Fruit fly (Drosophila melanogaster) whole organism, prepupa: ENCODE results near the gene Nf-YB.

ENCODE experiments used
- Blimp-1 ChIP-seq: fragments of 200-800 bp; sonication (Bioruptor generic); optimal IDR thresholded peaks from 3 replicates; lab custom pipeline; 2017; ENCODE audit warnings: missing biosample characterization, missing genetic modification characterization, mild to moderate bottlenecking, moderate library complexity, missing genetic modification reagents
- CG10631 ChIP-seq: fragments of 200-800 bp; sonication (Bioruptor generic); optimal IDR thresholded peaks from 2 replicates; lab custom pipeline; 2016; ENCODE audit warnings: missing biosample characterization, missing genetic modification characterization
- CG10669 ChIP-seq: fragments of 200-800 bp; sonication (Bioruptor generic); optimal IDR thresholded peaks from 3 replicates; lab custom pipeline; 2018; ENCODE audit warnings: missing biosample characterization, mild to moderate bottlenecking, missing genetic modification characterization, moderate library complexity
- CG11762 ChIP-seq: fragments of 200-800 bp; sonication (Bioruptor generic); optimal IDR thresholded peaks from 3 replicates; lab custom pipeline; 2016; ENCODE audit warnings: missing biosample characterization, missing genetic modification characterization; ENCODE audit not compliant: insufficient read depth
- CG11902 ChIP-seq: fragments of 200-800 bp; sonication (Bioruptor generic); optimal IDR thresholded peaks from 3 replicates; lab custom pipeline; 2016; ENCODE audit warnings: missing biosample characterization, missing genetic modification characterization
- CG15336 ChIP-seq: fragments of 200-800 bp; sonication (Bioruptor generic); IDR thresholded peaks from 2 replicates; pipeline ENCODE4 v1.3.6; 2022; ENCODE audit warnings: missing biosample characterization, missing genetic modification characterization
- CG1621 ChIP-seq: fragments of 200-800 bp; sonication (Bioruptor generic); optimal IDR thresholded peaks from 3 replicates; lab custom pipeline; 2018; ENCODE audit warnings: missing biosample characterization, mild to moderate bottlenecking, missing genetic modification characterization
- CG16779 ChIP-seq: fragments of 200-800 bp; sonication (Bioruptor generic); optimal IDR thresholded peaks from 3 replicates; lab custom pipeline; 2017; ENCODE audit warnings: missing biosample characterization, mild to moderate bottlenecking, missing genetic modification characterization
- CG3032 ChIP-seq: fragments of 200-800 bp; optimal IDR thresholded peaks from 2 replicates; lab custom pipeline; 2019; ENCODE audit warnings: missing biosample characterization, mild to moderate bottlenecking, missing genetic modification characterization, moderate library complexity
- CG31627 ChIP-seq: fragments of 200-800 bp; sonication (Bioruptor generic); optimal IDR thresholded peaks from 3 replicates; lab custom pipeline; 2016; ENCODE audit warnings: missing biosample characterization, missing genetic modification characterization
- CG32006 ChIP-seq: fragments of 200-800 bp; sonication (Bioruptor generic); optimal IDR thresholded peaks from 3 replicates; lab custom pipeline; 2017; ENCODE audit warnings: missing biosample characterization, mild to moderate bottlenecking, missing genetic modification characterization
- CG3919 ChIP-seq: fragments of 200-800 bp; sonication (Bioruptor generic); optimal IDR thresholded peaks from 3 replicates; lab custom pipeline; 2016; ENCODE audit warnings: missing biosample characterization, missing genetic modification characterization
- CG4318 ChIP-seq: fragments of 200-800 bp; sonication (Bioruptor generic); optimal IDR thresholded peaks from 3 replicates; lab custom pipeline; 2017; ENCODE audit warnings: missing biosample characterization, mild to moderate bottlenecking, missing genetic modification characterization
- CG6276 ChIP-seq: fragments of 200-800 bp; sonication (Bioruptor generic); optimal IDR thresholded peaks from 2 replicates; lab custom pipeline; 2017; ENCODE audit warnings: missing biosample characterization, mild to moderate bottlenecking, missing genetic modification characterization
- CG6808 ChIP-seq: fragments of 200-800 bp; sonication (Bioruptor generic); optimal IDR thresholded peaks from 3 replicates; lab custom pipeline; 2017; ENCODE audit warnings: missing biosample characterization, missing genetic modification characterization, mild to moderate bottlenecking, moderate library complexity, missing genetic modification reagents
- CG7368 ChIP-seq: fragments of 200-800 bp; sonication (Bioruptor generic); optimal IDR thresholded peaks from 3 replicates; lab custom pipeline; 2016; ENCODE audit warnings: missing biosample characterization, missing genetic modification characterization
- CG8119 ChIP-seq: fragments of 200-800 bp; sonication (Bioruptor generic); IDR thresholded peaks from 3 replicates; pipeline ENCODE4 v1.3.6; 2022; ENCODE audit warnings: missing biosample characterization, missing genetic modification characterization
- CG8632 ChIP-seq: fragments of 200-800 bp; sonication (Bioruptor generic); optimal IDR thresholded peaks from 3 replicates; lab custom pipeline; 2016; ENCODE audit warnings: missing biosample characterization, missing genetic modification characterization
- Eip75B ChIP-seq: fragments of 200-800 bp; sonication (Bioruptor generic); optimal IDR thresholded peaks from 3 replicates; lab custom pipeline; 2016; ENCODE audit warnings: missing biosample characterization, missing genetic modification characterization
- Eip78C ChIP-seq: fragments of 200-800 bp; sonication (Bioruptor generic); peaks from one replicate; lab custom pipeline; 2016; ENCODE audit warnings: missing biosample characterization, missing genetic modification characterization
- Eip93F ChIP-seq: fragments of 200-800 bp; sonication (Bioruptor generic); optimal IDR thresholded peaks from 2 replicates; lab custom pipeline; 2016; ENCODE audit warnings: missing biosample characterization, mild to moderate bottlenecking, missing genetic modification characterization
- Ets96B ChIP-seq: fragments of 200-800 bp; optimal IDR thresholded peaks from 2 replicates; lab custom pipeline; 2019; ENCODE audit warnings: missing biosample characterization, mild to moderate bottlenecking, missing genetic modification characterization, moderate library complexity
- Gug ChIP-seq: fragments of 200-800 bp; sonication (Bioruptor generic); IDR thresholded peaks from 2 replicates; pipeline ENCODE4 v1.3.6; 2022; ENCODE audit warnings: missing biosample characterization, missing genetic modification characterization
- Hr38 ChIP-seq: sonication (Bioruptor generic); optimal IDR thresholded peaks from 2 replicates; lab custom pipeline; 2016; ENCODE audit warnings: missing biosample characterization, missing genetic modification characterization
- Hr39 ChIP-seq: fragments of 200-800 bp; sonication (Bioruptor generic); optimal IDR thresholded peaks from 2 replicates; lab custom pipeline; 2016; ENCODE audit warnings: missing biosample characterization, missing genetic modification characterization
- Hr4 ChIP-seq: fragments of 200-800 bp; sonication (Bioruptor generic); optimal IDR thresholded peaks from 3 replicates; lab custom pipeline; 2016; ENCODE audit warnings: missing biosample characterization, missing genetic modification characterization
- Met ChIP-seq: fragments of 200-800 bp; sonication (Bioruptor generic); optimal IDR thresholded peaks from 3 replicates; lab custom pipeline; 2016; ENCODE audit warnings: missing biosample characterization, missing genetic modification characterization
- OdsH ChIP-seq: fragments of 200-800 bp; sonication (Bioruptor generic); optimal IDR thresholded peaks from 3 replicates; lab custom pipeline; 2016; ENCODE audit warnings: missing biosample characterization, missing genetic modification characterization
- Smox ChIP-seq: fragments of 200-800 bp; sonication (Bioruptor generic); optimal IDR thresholded peaks from 3 replicates; lab custom pipeline; 2016; ENCODE audit warnings: missing biosample characterization, missing genetic modification characterization
- Sox102F ChIP-seq: fragments of 200-800 bp; sonication (Bioruptor generic); optimal IDR thresholded peaks from 2 replicates; lab custom pipeline; 2016; ENCODE audit warnings: missing biosample characterization, mild to moderate bottlenecking, missing genetic modification characterization
- Sox14 ChIP-seq: fragments of 200-800 bp; sonication (Bioruptor generic); optimal IDR thresholded peaks from 3 replicates; lab custom pipeline; 2016; ENCODE audit warnings: missing biosample characterization, missing genetic modification characterization
- Sox15 ChIP-seq: fragments of 200-800 bp; sonication (Bioruptor generic); optimal IDR thresholded peaks from 3 replicates; lab custom pipeline; 2016; ENCODE audit warnings: missing biosample characterization, missing genetic modification characterization
- achi ChIP-seq: fragments of 200-800 bp; sonication (Bioruptor generic); optimal IDR thresholded peaks from 3 replicates; lab custom pipeline; 2016; ENCODE audit warnings: missing biosample characterization, missing genetic modification characterization
- acj6 ChIP-seq: fragments of 200-800 bp; sonication (Bioruptor generic); optimal IDR thresholded peaks from 3 replicates; lab custom pipeline; 2016; ENCODE audit warnings: missing biosample characterization, missing genetic modification characterization
- cyc ChIP-seq: fragments of 200-800 bp; sonication (Bioruptor generic); optimal IDR thresholded peaks from 3 replicates; lab custom pipeline; 2016; ENCODE audit warnings: missing biosample characterization, missing genetic modification characterization
- esn ChIP-seq: fragments of 200-800 bp; sonication (Bioruptor generic); optimal IDR thresholded peaks from 2 replicates; lab custom pipeline; 2016; ENCODE audit warnings: missing biosample characterization, mild to moderate bottlenecking, missing genetic modification characterization, moderate library complexity
- fd59A ChIP-seq: fragments of 200-800 bp; sonication (Bioruptor generic); optimal IDR thresholded peaks from 2 replicates; lab custom pipeline; 2017; ENCODE audit warnings: missing biosample characterization, mild to moderate bottlenecking, missing genetic modification characterization, missing genetic modification reagents
- lz ChIP-seq: fragments of 200-800 bp; sonication (Bioruptor generic); optimal IDR thresholded peaks from 3 replicates; lab custom pipeline; 2016; ENCODE audit warnings: missing biosample characterization, missing genetic modification characterization
- spab ChIP-seq: fragments of 200-800 bp; sonication (Bioruptor generic); optimal IDR thresholded peaks from 2 replicates; lab custom pipeline; 2017; ENCODE audit warnings: missing biosample characterization, mild to moderate bottlenecking, missing genetic modification characterization, missing genetic modification reagents
- ss ChIP-seq, 2 experiments: fragments of 200-800 bp; sonication (Bioruptor generic); optimal IDR thresholded peaks; 2 replicates in 1 of 2; 3 replicates in 1 of 2; lab custom pipeline; 2017 to 2018; ENCODE audit warnings: mild to moderate bottlenecking in 2 of 2, missing biosample characterization in 2 of 2, missing genetic modification characterization in 2 of 2, moderate library complexity in 1 of 2
- svp ChIP-seq: fragments of 200-800 bp; sonication (Bioruptor generic); peaks from one replicate; lab custom pipeline; 2016; ENCODE audit warnings: missing biosample characterization, missing genetic modification characterization
- topi ChIP-seq: fragments of 200-800 bp; sonication (Bioruptor generic); optimal IDR thresholded peaks from 3 replicates; lab custom pipeline; 2016; ENCODE audit warnings: missing biosample characterization, missing genetic modification characterization
- vri ChIP-seq: fragments of 200-800 bp; sonication (Bioruptor generic); optimal IDR thresholded peaks from 3 replicates; lab custom pipeline; 2016; ENCODE audit warnings: missing biosample characterization, mild to moderate bottlenecking, missing genetic modification characterization

Gene Nf-YB

DNA sequence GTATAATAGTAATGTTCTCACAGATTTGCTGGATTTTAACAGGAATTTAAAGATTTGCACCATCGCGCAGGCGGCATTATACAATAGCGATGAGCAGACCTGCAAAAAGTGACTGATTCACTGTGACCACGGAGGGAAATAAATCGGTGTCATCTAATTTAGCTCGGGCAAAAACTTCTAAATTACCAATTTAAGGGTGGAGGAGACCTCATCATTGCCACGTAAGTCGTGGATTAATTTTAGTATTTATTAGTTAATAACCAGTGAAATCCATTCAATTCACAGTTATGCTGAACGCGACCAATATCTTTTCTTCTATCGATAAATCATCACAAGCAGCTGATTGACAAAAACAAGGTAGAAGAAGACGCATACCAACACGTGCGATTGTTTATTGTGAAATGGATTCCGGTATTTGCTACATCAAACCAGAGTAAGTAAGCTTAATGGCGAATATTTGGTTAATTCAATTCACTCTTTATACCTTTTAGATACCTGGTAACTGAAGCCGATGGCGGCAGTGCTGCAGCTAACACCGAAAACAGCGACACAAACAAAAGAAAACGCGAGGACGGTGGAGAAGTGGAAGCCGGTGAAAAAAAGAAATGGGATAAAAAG, 22.8 kb downstream of the Nf-YB start, which contains the start of the genes CG10628 and Dus3 (continued):
- peak; percentile 87 for TF ChIP-seq achi (GFP tag; lab: Kevin White, UChicago)
- TF ChIP-seq Gug (GFP tag; lab: Robert Waterston, UW): peak; percentile 92
- TF ChIP-seq Sox14 (GFP tag; lab: Kevin White, UChicago): peak; percentile 91
- TF ChIP-seq Met: peak; percentile 90
- TF ChIP-seq ss (GFP tag; optimal IDR thresholded peaks at IDR 0.05; lab: Kevin White, UChicago): peak in 1 of 2 experiments; percentile 80
- TF ChIP-seq CG8632: peak; percentile 70
- TF ChIP-seq Sox15 (GFP tag; lab: Kevin White, UChicago): peak; percentile 80
- peak; percentile 65 for TF ChIP-seq Hr38
- TF ChIP-seq lz: peak; percentile 93
- TF ChIP-seq, all 60 proteins: peak for 53

DNA sequence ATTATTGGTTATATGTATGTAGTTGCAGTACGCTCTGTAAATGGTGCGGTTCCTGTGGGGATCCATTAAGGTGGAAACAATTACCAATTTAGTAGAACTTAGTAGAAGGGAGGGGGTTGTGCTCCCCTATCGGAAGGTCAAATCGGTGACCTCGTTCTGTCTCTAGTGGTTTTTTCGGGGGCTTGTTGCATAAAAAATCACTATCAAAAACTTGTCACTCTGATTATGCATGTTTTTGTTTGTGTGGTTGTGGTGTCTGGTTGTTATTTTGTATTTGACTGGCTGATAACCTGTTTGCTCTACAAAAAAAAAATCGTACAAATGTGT, 27.6 kb downstream of the Nf-YB start:
- TF ChIP-seq CG3919 (GFP tag; lab: Kevin White, UChicago): no peak
- peak; percentile 91 for TF ChIP-seq svp
- TF ChIP-seq Eip78C (GFP tag; lab: Kevin White, UChicago): peak; percentile 27
- no peak for TF ChIP-seq fd59A (GFP tag; lab: Kevin White, UChicago)

- TF ChIP-seq spab (GFP tag; lab: Kevin White, UChicago) (peak; percentile 74), CG4318 (peak; percentile 79), achi (GFP tag; lab: Kevin White, UChicago) (peak; percentile 80), CG3919 (GFP tag; lab: Kevin White, UChicago) (peak; percentile 73), CG10631 (GFP tag; lab: Kevin White, UChicago) (peak; percentile 84), CG16779 (tag; lab: Kevin White, UChicago) (peak; percentile 42), ss (GFP tag; optimal IDR thresholded peaks at IDR 0.05; lab: Kevin White, UChicago) (peak; percentile 68 to 80), OdsH (GFP tag; lab: Kevin White, UChicago) (peak; percentile 66), Eip75B (peak; percentile 12), Sox15 (GFP tag; lab: Kevin White, UChicago) (peak; percentile 65), lz (peak; percentile 54), CG8119 (GFP tag; lab: Robert Waterston, UW) (peak; percentile 50), Met (peak; percentile 56), Sox102F (GFP tag; lab: Kevin White, UChicago) (peak; percentile 38), CG6276 (peak; percentile 84), CG8632 (peak; percentile 80), Hr38 (no peak), topi (GFP tag; lab: Kevin White, UChicago) (peak; percentile 41), svp (peak; percentile 85), cyc (GFP tag; lab: Kevin White, UChicago) (peak; percentile 57), CG11762 (GFP tag; lab: Kevin White, UChicago) (peak; percentile 52), Smox (GFP tag; lab: Kevin White, UChicago) (peak; percentile 47), fd59A (GFP tag; lab: Kevin White, UChicago) (peak; percentile 77), CG11902 (GFP tag; lab: Kevin White, UChicago) (peak; percentile 68), CG7368 (GFP tag; lab: Kevin White, UChicago) (peak; percentile 41), Gug (GFP tag; lab: Robert Waterston, UW) (peak; percentile 46; the same call in 1 of the 2 replicates), CG10669 (GFP tag; lab: Kevin White, UChicago) (peak; percentile 50), CG3032 (tag; lab: Kevin White, UChicago) (peak; percentile 77), Hr39 (peak; percentile 50), CG32006 (GFP tag; lab: Kevin White, UChicago) (peak; percentile 91), CG31627 (GFP tag; lab: Kevin White, UChicago) (peak; percentile 60), Ets96B (tag; lab: Kevin White, UChicago) (peak; percentile 73), Blimp-1 (GFP tag; lab: Kevin White, UChicago) (peak; percentile 82), CG6808 (GFP tag; lab: Kevin White, UChicago) (peak; percentile 75), Eip78C (GFP tag; lab: Kevin White, UChicago) (peak; percentile 87), esn (GFP tag; lab: Kevin White, UChicago) (peak; percentile 76), Hr4 (peak; percentile 56), CG1621 (tag; lab: Kevin White, UChicago) (no peak), acj6 (peak; percentile 77), vri (peak; percentile 32), Eip93F (GFP tag; lab: Kevin White, UChicago) (peak; percentile 20), CG15336 (GFP tag; lab: Robert Waterston, UW) (peak; percentile 39; the same call in 1 of the 2 replicates)
Observed at dm6 chr2L:19763773-19764580, 28.1 kb downstream of the Nf-YB start, which contains the start of gene fbp. Gene fbp (minus strand): TSS chr2L:19764136.
